Worm (Caenorhabditis elegans) whole organism, young adult: ENCODE measurements around the gene srw-97.

Experiments used
- C06A6.2 ChIP-seq: fragments of 200-800 bp; sonication (Bioruptor generic); conservative IDR thresholded peaks from 2 replicates; pipeline ENCODE4 v1.3.6; 2022; ENCODE audit warnings: missing genetic modification characterization, missing compliant biosample characterization
- F49E8.2 ChIP-seq: sonication (generic microtip); optimal IDR thresholded peaks from 3 replicates; lab custom pipeline; 2017; ENCODE audit warnings: missing genetic modification characterization, mild to moderate bottlenecking, missing compliant biosample characterization, antibody characterized with exemption, moderate library complexity; ENCODE audit not compliant: insufficient read depth
- K12H6.12 ChIP-seq: fragments of 200-800 bp; sonication (Bioruptor generic); optimal IDR thresholded peaks from 2 replicates; lab custom pipeline; 2018; ENCODE audit warnings: mild to moderate bottlenecking, missing genetic modification characterization, missing compliant biosample characterization
- ccch-3 ChIP-seq: fragments of 200-800 bp; sonication (Bioruptor generic); optimal IDR thresholded peaks from 2 replicates; lab custom pipeline; 2018; ENCODE audit warnings: mild to moderate bottlenecking, missing genetic modification characterization, missing compliant biosample characterization
- pha-4 ChIP-seq: fragments of 150-350 bp; sonication (generic microtip); optimal IDR thresholded peaks from 2 replicates; lab custom pipeline; 2014; ENCODE audit warnings: missing biosample characterization, missing genetic modification reagents, missing genetic modification characterization
- unc-130 ChIP-seq: sonication (generic microtip); optimal IDR thresholded peaks from 2 replicates; lab custom pipeline; 2016; ENCODE audit warnings: missing genetic modification reagents, missing genetic modification characterization, missing compliant biosample characterization

DNA sequence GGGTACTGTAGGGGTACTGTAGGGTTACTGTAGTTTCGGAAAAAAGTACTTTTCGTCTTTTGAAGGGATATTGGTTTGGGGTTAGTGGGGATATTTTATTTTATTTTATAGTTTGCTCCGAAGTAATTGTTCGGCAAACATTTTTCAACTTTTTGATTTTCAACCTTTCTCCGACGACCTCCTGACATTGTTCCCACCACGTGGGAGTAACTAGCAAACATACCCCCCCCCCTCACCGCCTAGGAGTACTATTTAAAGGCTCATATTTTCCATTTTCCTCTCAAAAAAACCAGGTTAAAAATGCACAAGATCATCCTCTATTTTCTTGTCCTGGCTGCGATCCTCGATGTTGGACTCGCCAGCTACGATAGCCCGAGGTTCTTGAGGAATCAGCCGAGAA, 2.8 kb downstream of the srw-97 start, which contains the start of gene srlf-29:
- no peak for TF ChIP-seq K12H6.12 (tag; lab: Kevin White, UChicago)
- TF ChIP-seq pha-4 (tag; lab: Kevin White, UChicago) = no peak
- no peak for TF ChIP-seq unc-130 (GFP tag; lab: Kevin White, UChicago)
- no peak for TF ChIP-seq ccch-3
- no peak for TF ChIP-seq C06A6.2 (GFP tag; lab: Robert Waterston, UW)
- no peak for TF ChIP-seq F49E8.2 (tag; lab: Kevin White, UChicago)
